Worm (Caenorhabditis elegans) whole organism, early embryonic: ENCODE results near the gene des-2.

Experiments used
- B0310.2 ChIP-seq: sonication (generic microtip); optimal IDR thresholded peaks from 2 replicates; lab custom pipeline; 2016; ENCODE audit warnings: mild to moderate bottlenecking, missing genetic modification characterization, missing compliant biosample characterization
- F13C5.2 ChIP-seq: sonication (generic microtip); optimal IDR thresholded peaks from 2 replicates; lab custom pipeline; 2017; ENCODE audit warnings: mild to moderate bottlenecking, missing genetic modification characterization, inconsistent platforms, missing compliant biosample characterization
- aly-1 ChIP-seq: sonication (generic microtip); optimal IDR thresholded peaks from 2 replicates; lab custom pipeline; 2016; ENCODE audit warnings: missing genetic modification characterization, missing compliant biosample characterization
- ama-1 ChIP-seq: fragments of 150-350 bp; optimal IDR thresholded peaks from 2 replicates; lab custom pipeline; 2014
- ceh-13 ChIP-seq: fragments of 200-800 bp; sonication (Bioruptor generic); optimal IDR thresholded peaks from 2 replicates; lab custom pipeline; 2018; ENCODE audit warnings: mild to moderate bottlenecking, missing genetic modification characterization, missing compliant biosample characterization
- ceh-36 ChIP-seq: sonication (generic microtip); optimal IDR thresholded peaks from 2 replicates; lab custom pipeline; 2016; ENCODE audit warnings: missing genetic modification characterization, inconsistent platforms, missing compliant biosample characterization
- ets-7 ChIP-seq: sonication (generic microtip); optimal IDR thresholded peaks from 2 replicates; lab custom pipeline; 2016; ENCODE audit warnings: missing genotype, missing genetic modification characterization, missing compliant biosample characterization
- flt-1 ChIP-seq: fragments of 200-800 bp; sonication (Bioruptor generic); IDR thresholded peaks from 2 replicates; pipeline ENCODE4 v1.3.6; 2022; ENCODE audit warnings: missing genetic modification characterization, missing compliant biosample characterization
- hmbx-1 ChIP-seq: sonication (generic microtip); optimal IDR thresholded peaks from 2 replicates; lab custom pipeline; 2016; ENCODE audit warnings: mild to moderate bottlenecking, missing genetic modification characterization, missing compliant biosample characterization
- hmg-4 ChIP-seq: fragments of 200-800 bp; sonication (Bioruptor generic); optimal IDR thresholded peaks from 2 replicates; lab custom pipeline; 2018; ENCODE audit warnings: mild to moderate bottlenecking, missing genetic modification characterization, missing compliant biosample characterization
- hnd-1 ChIP-seq: sonication (generic microtip); optimal IDR thresholded peaks from 2 replicates; lab custom pipeline; 2016; ENCODE audit warnings: missing genetic modification characterization, missing compliant biosample characterization
- pes-1 ChIP-seq: fragments of 200-800 bp; sonication (Bioruptor generic); IDR thresholded peaks from 2 replicates; pipeline ENCODE4 v1.3.6; 2022; ENCODE audit warnings: missing genetic modification reagents, missing genetic modification characterization, missing compliant biosample characterization
- scrt-1 ChIP-seq: fragments of 200-800 bp; sonication (Bioruptor generic); IDR thresholded peaks from 2 replicates; pipeline ENCODE4 v1.3.6; 2022; ENCODE audit warnings: missing genetic modification characterization, missing compliant biosample characterization
- sea-1 ChIP-seq: fragments of 200-800 bp; sonication (Bioruptor generic); conservative IDR thresholded peaks from 2 replicates; pipeline ENCODE4 v1.3.6; 2022; ENCODE audit warnings: missing genetic modification characterization, missing compliant biosample characterization
- tbx-11 ChIP-seq: fragments of 200-800 bp; sonication (Bioruptor generic); IDR thresholded peaks from 2 replicates; pipeline ENCODE4 v1.3.6; 2022; ENCODE audit warnings: missing genetic modification characterization, missing compliant biosample characterization
- tbx-37 ChIP-seq: fragments of 200-800 bp; sonication (Bioruptor generic); conservative IDR thresholded peaks from 2 replicates; pipeline ENCODE4 v1.3.6; 2022; ENCODE audit warnings: missing genetic modification reagents, missing genetic modification characterization, missing compliant biosample characterization
- tra-4 ChIP-seq: sonication (generic microtip); optimal IDR thresholded peaks from 2 replicates; lab custom pipeline; 2017; ENCODE audit warnings: missing genetic modification characterization, missing compliant biosample characterization

des-2 gene

ce11 chrV:11421605-11422004 lies at the start of gene des-2:
Gene des-2, minus strand, starts transcription at chrV:11421705.
- TF ChIP-seq pes-1, result no peak

ce11 chrV:11470210-11470713 lies 48.8 kb upstream of the des-2 start, which contains the start of gene aat-6:
Gene aat-6, minus strand, starts transcription at chrV:11470663.
- TF ChIP-seq aly-1 (tag; lab: Kevin White, UChicago), result no peak
- no peak for TF ChIP-seq sea-1
- no peak for TF ChIP-seq ets-7 (tag; lab: Kevin White, UChicago)
- TF ChIP-seq scrt-1, result no peak
- no peak for TF ChIP-seq hnd-1 (tag; lab: Kevin White, UChicago)
- no peak for TF ChIP-seq ama-1 (lab: Kevin White, UChicago)
- no peak for TF ChIP-seq tra-4 (tag; lab: Kevin White, UChicago)
- no peak for TF ChIP-seq ceh-13 (GFP tag; lab: Kevin White, UChicago)
- no peak for TF ChIP-seq F13C5.2
- TF ChIP-seq pes-1, result no peak
- no peak for TF ChIP-seq ceh-36
- no peak for TF ChIP-seq flt-1

ce11 chrV:11462963-11463453 lies 41.5 kb upstream of the des-2 start, which contains the start of gene zipt-16:
Gene zipt-16, plus strand, starts transcription at chrV:11463013.
- TF ChIP-seq B0310.2 (tag; lab: Kevin White, UChicago), result no peak
- TF ChIP-seq sea-1, result no peak
- TF ChIP-seq F13C5.2, result no peak
- TF ChIP-seq ets-7 (tag; lab: Kevin White, UChicago), result no peak
- TF ChIP-seq aly-1 (tag; lab: Kevin White, UChicago), result no peak
- no peak for TF ChIP-seq hmbx-1 (tag; lab: Kevin White, UChicago)
- no peak for TF ChIP-seq hnd-1 (tag; lab: Kevin White, UChicago)
- no peak for TF ChIP-seq ceh-13 (GFP tag; lab: Kevin White, UChicago)

DNA sequence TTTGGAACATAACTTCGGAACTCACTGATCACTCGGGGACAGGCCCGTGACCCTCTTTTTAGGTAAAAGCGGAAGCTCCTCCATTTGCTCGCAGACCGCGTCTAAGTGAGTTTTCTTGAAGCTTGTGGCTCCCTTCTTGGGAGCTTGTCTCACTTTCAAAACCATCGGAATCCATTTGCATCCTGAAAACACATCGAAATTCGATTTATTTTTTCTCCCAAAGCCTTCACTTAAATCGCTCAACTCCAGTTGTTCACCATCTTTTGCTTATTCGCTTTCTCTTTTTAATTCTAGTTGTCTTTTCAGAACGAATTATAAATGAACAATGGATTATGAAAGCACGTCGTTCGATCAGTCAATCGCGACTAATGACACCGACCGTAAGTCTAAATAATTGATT lies 37.8 kb upstream of the des-2 start, which contains the start of gene T11F9.1:
T11F9.1 (plus strand) TSS at position 301 of the 400 bp plus-strand sequence.
- TF ChIP-seq ceh-36 (no peak), B0310.2 (tag; lab: Kevin White, UChicago) (no peak), tbx-11 (GFP tag; lab: Robert Waterston, UW) (no peak), hmg-4 (GFP tag; lab: Kevin White, UChicago) (no peak), F13C5.2 (no peak), ets-7 (tag; lab: Kevin White, UChicago) (no peak), flt-1 (no peak), pes-1 (no peak), scrt-1 (no peak), aly-1 (tag; lab: Kevin White, UChicago) (no peak), tbx-37 (GFP tag; lab: Robert Waterston, UW) (no peak), sea-1 (no peak), ama-1 (lab: Kevin White, UChicago) (no peak)

DNA sequence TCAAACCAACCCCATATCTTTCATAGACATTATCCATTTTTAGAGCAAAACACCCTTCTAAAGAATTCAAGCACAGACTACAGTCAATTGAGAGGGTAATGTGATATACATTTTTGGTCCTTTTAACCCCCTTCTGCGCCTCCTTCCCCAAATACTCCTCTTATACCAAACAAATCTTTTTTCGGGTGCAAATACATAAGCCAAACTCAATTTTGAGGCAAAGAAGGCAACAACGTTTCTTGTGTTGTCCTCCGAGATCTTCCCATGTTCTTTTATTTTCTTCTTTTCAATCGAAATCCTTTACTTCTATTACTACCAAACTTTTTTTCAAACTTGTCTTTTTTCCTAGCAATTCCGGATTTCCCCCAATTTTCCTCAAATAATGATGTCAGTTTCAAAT lies 33.4 kb upstream of the des-2 start:
- no peak for TF ChIP-seq scrt-1
- TF ChIP-seq ets-7 (tag; lab: Kevin White, UChicago), result no peak
- no peak for TF ChIP-seq sea-1
- TF ChIP-seq tbx-11 (GFP tag; lab: Robert Waterston, UW), result no peak
- no peak for TF ChIP-seq hmg-4 (GFP tag; lab: Kevin White, UChicago)
- no peak for TF ChIP-seq ceh-13 (GFP tag; lab: Kevin White, UChicago)
- no peak for TF ChIP-seq flt-1
- TF ChIP-seq ama-1 (lab: Kevin White, UChicago), result no peak

ce11 chrV:11450257-11450656 lies 28.8 kb upstream of the des-2 start, which contains the start of gene col-156:
Gene col-156, minus strand, starts transcription at chrV:11450357.
- no peak for TF ChIP-seq scrt-1
- TF ChIP-seq tbx-11 (GFP tag; lab: Robert Waterston, UW), result no peak
- no peak for TF ChIP-seq hmbx-1 (tag; lab: Kevin White, UChicago)
- no peak for TF ChIP-seq B0310.2 (tag; lab: Kevin White, UChicago)
- no peak for TF ChIP-seq ceh-13 (GFP tag; lab: Kevin White, UChicago)
- no peak for TF ChIP-seq flt-1
- TF ChIP-seq tbx-37 (GFP tag; lab: Robert Waterston, UW), result no peak
- no peak for TF ChIP-seq ets-7 (tag; lab: Kevin White, UChicago)
- TF ChIP-seq pes-1, result no peak
- no peak for TF ChIP-seq hnd-1 (tag; lab: Kevin White, UChicago)
- TF ChIP-seq F13C5.2, result no peak
- no peak for TF ChIP-seq ceh-36
- TF ChIP-seq tra-4 (tag; lab: Kevin White, UChicago), result no peak
- no peak for TF ChIP-seq sea-1
- TF ChIP-seq aly-1 (tag; lab: Kevin White, UChicago), result no peak
- TF ChIP-seq hmg-4 (GFP tag; lab: Kevin White, UChicago), result no peak
- no peak for TF ChIP-seq ama-1 (lab: Kevin White, UChicago)

DNA sequence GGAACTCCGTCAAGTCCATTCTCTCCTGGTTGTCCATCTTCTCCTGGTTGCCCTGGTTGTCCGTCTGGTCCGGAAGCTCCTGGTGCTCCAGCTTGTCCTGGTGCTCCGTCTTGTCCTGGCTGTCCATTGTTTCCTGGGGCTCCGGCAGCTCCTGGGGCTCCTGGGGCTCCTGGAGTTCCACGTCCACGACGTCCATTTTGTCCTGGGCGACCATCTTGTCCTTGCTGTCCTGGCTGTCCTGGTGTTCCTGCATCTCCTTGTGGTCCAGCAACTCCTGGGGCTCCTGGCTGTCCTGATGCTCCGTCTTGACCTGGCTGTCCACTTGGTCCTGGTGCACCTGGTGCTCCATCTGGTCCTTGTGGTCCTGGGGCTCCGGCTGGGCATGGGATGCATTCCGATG lies 27.9 kb upstream of the des-2 start:
- TF ChIP-seq hmg-4 (GFP tag; lab: Kevin White, UChicago) (no peak), ets-7 (tag; lab: Kevin White, UChicago) (no peak), B0310.2 (tag; lab: Kevin White, UChicago) (no peak), aly-1 (tag; lab: Kevin White, UChicago) (no peak), F13C5.2 (no peak), tra-4 (tag; lab: Kevin White, UChicago) (no peak)

DNA sequence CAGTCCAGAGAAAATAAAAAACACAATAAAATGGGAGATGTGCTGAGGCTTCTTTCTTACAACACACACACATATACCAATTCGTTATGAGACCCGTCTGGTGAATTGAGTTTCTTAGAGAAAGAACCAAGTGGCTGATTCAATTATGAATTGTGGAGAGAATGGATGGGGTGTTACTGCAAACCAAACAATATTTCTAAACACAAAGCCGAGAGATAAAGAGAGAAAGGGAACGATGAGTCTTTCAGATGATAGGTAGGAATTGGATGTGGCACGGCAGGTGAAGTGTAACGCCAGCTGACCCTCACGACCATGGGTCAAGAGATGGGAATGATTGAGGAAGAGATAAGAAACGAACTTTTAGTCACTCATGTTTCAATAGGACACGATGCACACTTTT lies 24.8 kb upstream of the des-2 start, which contains the start of gene mig-17:
mig-17 (plus strand) TSS at position 389 of the 400 bp plus-strand sequence.
- TF ChIP-seq ceh-13 (GFP tag; lab: Kevin White, UChicago), result no peak
- no peak for TF ChIP-seq F13C5.2
- no peak for TF ChIP-seq ets-7 (tag; lab: Kevin White, UChicago)
- no peak for TF ChIP-seq flt-1
- TF ChIP-seq hmbx-1 (tag; lab: Kevin White, UChicago), result no peak
- no peak for TF ChIP-seq sea-1
- TF ChIP-seq tra-4 (tag; lab: Kevin White, UChicago), result no peak
- TF ChIP-seq scrt-1, result no peak
- no peak for TF ChIP-seq ceh-36
- no peak for TF ChIP-seq tbx-11 (GFP tag; lab: Robert Waterston, UW)
